Fruit fly (Drosophila melanogaster): ENCODE results near the gene CG4598.

- TF ChIP-seq fd96Ca (GFP tag; IDR thresholded peaks at IDR 0.05) (no peak), Pif1B (GFP tag; optimal IDR thresholded peaks at IDR 0.05) (no peak)
Observed at dm6 chr2L:9890576-9890975, 27.8 kb upstream of the CG4598 start, which contains the start of the genes CG34183 and CG4537.

Data from whole organism, pupa.